Worm (Caenorhabditis elegans): Measurements from ENCODE around the gene dsc-1.

The dsc-1 gene

ce11 chrX:14991280-14991679 lies 43.4 kb downstream of the dsc-1 start, which contains the start of gene iglr-1:
Gene iglr-1 (minus strand): TSS chrX:14991380.
- TF ChIP-seq lin-40 (tag; optimal IDR thresholded peaks at IDR 0.05) (no peak), nfya-2 (GFP tag; IDR thresholded peaks at IDR 0.05) (no peak), cebp-1 (GFP tag; IDR thresholded peaks at IDR 0.05) (no peak), cebp-1 (tag; optimal IDR thresholded peaks at IDR 0.05) (no peak), hsf-1 (GFP tag; IDR thresholded peaks at IDR 0.05) (no peak), ceh-58 (GFP tag; IDR thresholded peaks at IDR 0.05) (no peak), hmg-1.2 (GFP tag; IDR thresholded peaks at IDR 0.05) (no peak)

ce11 chrX:14988160-14988559 lies 46.5 kb downstream of the dsc-1 start:
- TF ChIP-seq F22D6.2 (tag; optimal IDR thresholded peaks at IDR 0.05) (no peak), mcd-1 (GFP tag; IDR thresholded peaks at IDR 0.05) (0 out of 2 replicates have a peak, but pooled peaks have one; percentile 9), him-1 (tag; optimal IDR thresholded peaks at IDR 0.05) (no peak), aptf-3 (GFP tag; IDR thresholded peaks at IDR 0.05) (no peak), zfh-2 (GFP tag; conservative IDR thresholded peaks at IDR 0.05) (0 out of 2 replicates have a peak, but pooled peaks have one; percentile 25), snpc-4 (GFP tag; optimal IDR thresholded peaks at IDR 0.05) (peak; percentile 63), snpc-4 (tag; optimal IDR thresholded peaks at IDR 0.05) (peak in 2 of 4 experiments; percentile 87 to 90), ceh-79 (tag; optimal IDR thresholded peaks at IDR 0.05) (no peak)

ce11 chrX:14983274-14983673 lies 51.4 kb downstream of the dsc-1 start, which contains the start of gene rbg-1:
Gene rbg-1 (plus strand): TSS chrX:14983533.
- TF ChIP-seq let-607 (tag; optimal IDR thresholded peaks at IDR 0.05) (peak; percentile 50 to 71), lir-1 (GFP tag; conservative IDR thresholded peaks at IDR 0.05) (no peak), B0336.3 (GFP tag; IDR thresholded peaks at IDR 0.05) (0 out of 2 replicates have a peak, but pooled peaks have one; percentile 33), hmg-1.2 (GFP tag; IDR thresholded peaks at IDR 0.05) (peak; percentile 18; the same call in 1 of the 2 replicates), pbrm-1 (GFP tag; IDR thresholded peaks at IDR 0.05) (peak; percentile 49; the same call in 1 of the 2 replicates), mcd-1 (GFP tag; IDR thresholded peaks at IDR 0.05) (peak; percentile 92), pha-4 (tag; optimal IDR thresholded peaks at IDR 0.05) (peak; percentile 25), ZK185.1 (tag; optimal IDR thresholded peaks at IDR 0.05; ENCODE audit: poor library complexity, severe bottlenecking) (peak; percentile 3), lin-35 (GFP tag; optimal IDR thresholded peaks at IDR 0.05) (peak in 1 of 3 experiments; percentile 12), bed-2 (GFP tag; IDR thresholded peaks at IDR 0.05) (no peak), lsl-1 (GFP tag; optimal IDR thresholded peaks at IDR 0.05) (no peak), ztf-3 (GFP tag; optimal IDR thresholded peaks at IDR 0.05) (no peak), dox-1 (GFP tag; IDR thresholded peaks at IDR 0.05) (peak; percentile 68), lin-40 (tag; optimal IDR thresholded peaks at IDR 0.05) (peak; percentile 59), F23B12.7 (tag; optimal IDR thresholded peaks at IDR 0.05; ENCODE audit: insufficient read depth) (peak; percentile 34), lin-26 (GFP tag; IDR thresholded peaks at IDR 0.05) (no peak), tbx-9 (tag; optimal IDR thresholded peaks at IDR 0.05; ENCODE audit: borderline replicate concordance) (no peak), K11D2.4 (GFP tag; IDR thresholded peaks at IDR 0.05) (0 out of 2 replicates have a peak, but pooled peaks have one; percentile 38), snpc-4 (GFP tag; optimal IDR thresholded peaks at IDR 0.05) (no peak), snpc-4 (tag; optimal IDR thresholded peaks at IDR 0.05) (peak in 3 of 4 experiments; percentile 17 to 43 (median 24)), ztf-26 (tag; optimal IDR thresholded peaks at IDR 0.05) (peak; percentile 49), cebp-1 (GFP tag; IDR thresholded peaks at IDR 0.05) (no peak), cebp-1 (tag; optimal IDR thresholded peaks at IDR 0.05) (peak; percentile 78), nfya-2 (GFP tag; IDR thresholded peaks at IDR 0.05) (no peak), hlh-26 (GFP tag; conservative IDR thresholded peaks at IDR 0.05) (no peak), K12H6.12 (tag; optimal IDR thresholded peaks at IDR 0.05) (peak; percentile 60), somi-1 (GFP tag; optimal IDR thresholded peaks at IDR 0.05) (peak; percentile 6), attf-5 (GFP tag; optimal IDR thresholded peaks at IDR 0.05) (peak; percentile 75), zfh-2 (GFP tag; conservative IDR thresholded peaks at IDR 0.05) (0 out of 2 replicates have a peak, but pooled peaks have one; percentile 11), dpff-1 (tag; optimal IDR thresholded peaks at IDR 0.05) (no peak), nhr-80 (tag; optimal IDR thresholded peaks at IDR 0.05) (peak; percentile 65), ceh-27 (GFP tag; optimal IDR thresholded peaks at IDR 0.05) (peak; percentile 77), attf-6 (GFP tag; IDR thresholded peaks at IDR 0.05) (no peak), hlh-12 (tag; optimal IDR thresholded peaks at IDR 0.05) (no peak), tbp1 (GFP tag; optimal IDR thresholded peaks at IDR 0.05) (peak; percentile 14), madf-3 (GFP tag; IDR thresholded peaks at IDR 0.05) (no peak), ztf-28 (GFP tag; IDR thresholded peaks at IDR 0.05) (no peak), let-526 (GFP tag; IDR thresholded peaks at IDR 0.05) (no peak)
